Worm (Caenorhabditis elegans): Measurements from ENCODE around the gene zig-13.

Gene zig-13

DNA sequence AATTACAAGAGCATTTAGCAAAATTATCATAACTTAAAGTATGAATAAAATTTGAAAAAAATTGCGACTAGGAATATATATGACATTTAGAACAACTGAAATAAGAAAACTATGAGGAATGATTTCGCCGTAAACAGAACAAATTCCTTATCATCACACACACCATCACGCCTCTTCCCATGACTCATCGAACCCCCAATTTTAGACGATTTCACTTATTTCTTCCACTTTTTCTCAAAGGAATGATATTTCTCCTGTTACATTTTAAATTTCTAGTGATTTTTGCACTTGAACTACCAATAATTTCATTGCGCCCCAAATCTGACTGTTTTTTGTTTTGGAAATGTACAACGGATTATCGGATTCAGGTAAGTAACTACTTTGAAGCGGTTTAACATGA, at the start of gene zig-13, which contains the start of gene ver-1:
Gene zig-13 (minus strand): TSS at position 101 of the 400 bp plus-strand sequence.
Gene ver-1 (plus strand): TSS at position 180 of the 400 bp plus-strand sequence.
- no peak for TF ChIP-seq zip-8 (tag; optimal IDR thresholded peaks at IDR 0.05)
- TF ChIP-seq nhr-76 (tag; optimal IDR thresholded peaks at IDR 0.05): no peak
- no peak for TF ChIP-seq sptf-1 (tag; optimal IDR thresholded peaks at IDR 0.05)
- TF ChIP-seq tbx-8 (GFP tag; optimal IDR thresholded peaks at IDR 0.05): no peak
- no peak for TF ChIP-seq elt-3 (tag; optimal IDR thresholded peaks at IDR 0.05)
- TF ChIP-seq snpc-4 (tag; optimal IDR thresholded peaks at IDR 0.05): no peak
- no peak for TF ChIP-seq ceh-83 (GFP tag; optimal IDR thresholded peaks at IDR 0.05)
- no peak for TF ChIP-seq ztf-11 (tag; optimal IDR thresholded peaks at IDR 0.05)
- no peak for TF ChIP-seq nhr-12 (tag; optimal IDR thresholded peaks at IDR 0.05)

DNA sequence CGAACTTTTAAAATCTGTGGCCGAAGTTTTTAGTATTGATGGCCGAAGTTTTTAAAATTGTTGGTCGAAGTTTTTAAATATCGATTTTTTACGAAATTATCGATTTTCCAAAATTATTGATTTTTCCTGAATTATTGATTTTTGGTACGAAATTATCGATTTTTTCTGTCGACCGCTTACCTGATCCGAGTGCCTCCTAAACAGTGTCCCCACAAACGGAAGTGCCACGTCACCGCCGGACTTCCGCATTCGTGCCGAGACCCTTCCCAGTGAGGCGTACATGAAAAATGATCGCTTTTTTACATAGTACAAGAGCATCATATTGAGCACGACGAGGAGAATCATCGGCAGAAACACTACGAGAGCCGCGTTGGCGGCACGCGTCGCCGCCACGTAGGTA, 47.4 kb upstream of the zig-13 start:
- TF ChIP-seq nhr-12 (tag; optimal IDR thresholded peaks at IDR 0.05) (no peak), mls-2 (tag; optimal IDR thresholded peaks at IDR 0.05) (no peak), bed-3 (GFP tag; optimal IDR thresholded peaks at IDR 0.05) (no peak), ztf-11 (tag; optimal IDR thresholded peaks at IDR 0.05) (no peak), blmp-1 (tag; optimal IDR thresholded peaks at IDR 0.05) (no peak), drap-1 (GFP tag; optimal IDR thresholded peaks at IDR 0.05) (no peak), unc-62 (GFP tag; optimal IDR thresholded peaks at IDR 0.05) (no peak), nhr-237 (tag; optimal IDR thresholded peaks at IDR 0.05) (no peak), hlh-1 (tag; optimal IDR thresholded peaks at IDR 0.05) (no peak), M03D4.4 (tag; optimal IDR thresholded peaks at IDR 0.05) (no peak), flh-1 (GFP tag; optimal IDR thresholded peaks at IDR 0.05) (no peak)

DNA sequence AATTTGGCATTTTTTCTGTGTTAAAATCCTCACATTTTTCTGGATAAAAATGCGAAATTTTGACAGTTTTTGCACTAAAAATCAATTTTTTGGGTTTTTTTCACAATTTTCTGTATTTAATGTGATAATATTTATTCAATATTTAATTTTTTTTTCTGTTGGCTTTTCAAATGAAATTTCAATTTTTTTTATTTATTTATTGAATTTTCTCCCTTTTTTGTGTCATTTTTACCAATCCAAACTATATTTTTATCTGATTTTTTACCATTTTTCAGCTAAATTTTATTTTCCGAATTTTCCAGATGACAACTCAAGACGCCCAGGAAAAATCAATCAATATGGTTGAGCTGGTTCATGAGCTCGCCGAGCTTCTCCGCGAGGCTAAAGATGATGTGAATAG, 37.6 kb upstream of the zig-13 start, which contains the start of gene F40G9.17:
Gene F40G9.17 (plus strand): TSS at position 301 of the 400 bp plus-strand sequence.
- TF ChIP-seq nhr-2 (tag; optimal IDR thresholded peaks at IDR 0.05) (no peak), sem-2 (GFP tag; optimal IDR thresholded peaks at IDR 0.05) (no peak), mep-1 (tag; optimal IDR thresholded peaks at IDR 0.05) (no peak), mab-5 (tag; optimal IDR thresholded peaks at IDR 0.05) (no peak), snpc-4 (tag; optimal IDR thresholded peaks at IDR 0.05) (no peak), drap-1 (GFP tag; optimal IDR thresholded peaks at IDR 0.05) (no peak), hlh-1 (tag; optimal IDR thresholded peaks at IDR 0.05) (no peak)

DNA sequence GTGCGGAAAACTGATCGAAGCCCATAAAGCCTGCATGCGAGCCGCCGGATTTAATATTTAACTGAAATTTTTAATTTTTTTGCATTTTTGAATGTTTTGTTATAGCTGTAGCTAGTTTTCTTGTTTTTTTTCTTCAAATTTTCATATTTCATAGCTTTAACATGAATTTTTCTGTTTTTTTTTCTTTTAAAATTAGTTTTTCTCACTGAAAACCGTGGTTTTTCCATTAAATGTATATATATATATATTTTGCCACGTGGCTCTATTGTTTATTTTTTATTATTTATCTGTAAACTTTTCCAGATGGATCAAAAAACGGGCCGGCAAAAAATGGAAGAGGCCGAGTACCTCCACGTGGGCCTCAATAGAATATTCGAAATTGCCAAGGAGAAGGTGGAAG, 35.3 kb upstream of the zig-13 start, which contains the start of gene sec-20:
Gene sec-20 (plus strand): TSS at position 301 of the 400 bp plus-strand sequence.
- TF ChIP-seq mep-1 (tag; optimal IDR thresholded peaks at IDR 0.05): no peak
- TF ChIP-seq lin-13 (tag; optimal IDR thresholded peaks at IDR 0.05): no peak
- no peak for TF ChIP-seq ceh-43 (GFP tag; optimal IDR thresholded peaks at IDR 0.05)
- TF ChIP-seq elt-1 (tag; optimal IDR thresholded peaks at IDR 0.05; ENCODE audit: borderline replicate concordance, insufficient read depth): no peak
- TF ChIP-seq unc-62 (GFP tag; optimal IDR thresholded peaks at IDR 0.05): no peak
- TF ChIP-seq snpc-4 (tag; optimal IDR thresholded peaks at IDR 0.05): no peak
- no peak for TF ChIP-seq nhr-237 (tag; optimal IDR thresholded peaks at IDR 0.05)
- TF ChIP-seq elt-3 (tag; optimal IDR thresholded peaks at IDR 0.05): no peak
- TF ChIP-seq sptf-1 (tag; optimal IDR thresholded peaks at IDR 0.05): no peak
- TF ChIP-seq ham-2 (GFP tag; optimal IDR thresholded peaks at IDR 0.05): no peak

DNA sequence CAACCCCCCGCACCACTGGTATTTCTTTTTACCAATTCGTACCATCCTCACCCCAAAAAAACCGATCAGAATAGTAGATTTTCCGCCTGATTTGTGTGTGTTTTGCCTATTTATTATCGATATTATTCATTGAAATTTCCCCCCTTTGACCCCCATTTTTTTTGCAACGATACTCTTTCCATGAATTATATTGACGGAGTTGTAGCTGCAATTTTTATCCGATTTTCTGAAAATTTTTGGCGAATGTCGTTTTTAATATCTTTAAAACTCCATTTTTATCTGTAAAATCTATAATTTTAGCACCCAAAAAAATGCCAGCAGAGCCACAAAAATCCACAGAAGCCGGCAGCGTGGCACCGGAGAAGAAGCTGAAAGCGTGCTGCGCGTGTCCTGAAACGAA, 34.1 kb upstream of the zig-13 start, which contains the start of gene cox-17:
Gene cox-17 (plus strand): TSS at position 301 of the 400 bp plus-strand sequence.
- TF ChIP-seq zip-8 (tag; optimal IDR thresholded peaks at IDR 0.05) (no peak), tbx-8 (GFP tag; optimal IDR thresholded peaks at IDR 0.05) (no peak), lsy-2 (tag; optimal IDR thresholded peaks at IDR 0.05) (no peak), mls-2 (tag; optimal IDR thresholded peaks at IDR 0.05) (no peak), nhr-12 (tag; optimal IDR thresholded peaks at IDR 0.05) (no peak), lin-32 (GFP tag; optimal IDR thresholded peaks at IDR 0.05) (no peak), elt-1 (tag; optimal IDR thresholded peaks at IDR 0.05; ENCODE audit: borderline replicate concordance, insufficient read depth) (no peak), ztf-11 (tag; optimal IDR thresholded peaks at IDR 0.05) (no peak), nhr-28 (tag; optimal IDR thresholded peaks at IDR 0.05) (no peak), nhr-76 (tag; optimal IDR thresholded peaks at IDR 0.05) (no peak), nhr-237 (tag; optimal IDR thresholded peaks at IDR 0.05) (no peak), bed-3 (GFP tag; optimal IDR thresholded peaks at IDR 0.05) (no peak), pha-4 (tag; optimal IDR thresholded peaks at IDR 0.05) (no peak), ham-2 (GFP tag; optimal IDR thresholded peaks at IDR 0.05) (no peak), cnd-1 (tag; optimal IDR thresholded peaks at IDR 0.05) (no peak), ceh-39 (tag; optimal IDR thresholded peaks at IDR 0.05) (no peak), snpc-4 (tag; optimal IDR thresholded peaks at IDR 0.05) (no peak), blmp-1 (tag; optimal IDR thresholded peaks at IDR 0.05) (no peak), ceh-83 (GFP tag; optimal IDR thresholded peaks at IDR 0.05) (no peak)
